Worm (Caenorhabditis elegans) whole organism, L4 larva: ENCODE results near the gene ppgn-1.

Source experiments
- F44E2.7 ChIP-seq: fragments of 200-800 bp; sonication (Bioruptor generic); IDR thresholded peaks from 2 replicates; pipeline ENCODE4 v2.1.2; 2022; ENCODE audit warnings: missing genetic modification characterization, missing compliant biosample characterization
- R02D3.7 ChIP-seq: fragments of 150-350 bp; sonication (generic microtip); optimal IDR thresholded peaks from 3 replicates; lab custom pipeline; 2014; ENCODE audit warnings: missing biosample characterization, missing genetic modification characterization
- T20F7.1 ChIP-seq: fragments of 200-800 bp; sonication (Bioruptor generic); optimal IDR thresholded peaks from 2 replicates; lab custom pipeline; 2018; ENCODE audit warnings: mild to moderate bottlenecking, missing genetic modification characterization, missing compliant biosample characterization
- Y105C5A.15 ChIP-seq: fragments of 200-800 bp; sonication (Bioruptor generic); IDR thresholded peaks from 2 replicates; pipeline ENCODE4 v1.3.6; 2022; ENCODE audit warnings: missing genetic modification characterization, missing compliant biosample characterization
- Y48G9A.11 ChIP-seq: fragments of 200-800 bp; sonication (Bioruptor generic); IDR thresholded peaks from 2 replicates; pipeline ENCODE4 v1.3.6; 2022; ENCODE audit warnings: missing genetic modification reagents, missing genetic modification characterization, missing compliant biosample characterization
- ZK546.5 ChIP-seq, 2 experiments: sonication (generic microtip); optimal IDR thresholded peaks; 2 replicates each; lab custom pipeline; 2017; ENCODE audit warnings: missing biosample characterization in 2 of 2, missing genetic modification characterization in 2 of 2
- aly-2 ChIP-seq: sonication (generic microtip); optimal IDR thresholded peaks from 2 replicates; lab custom pipeline; 2018; ENCODE audit warnings: missing biosample characterization, missing genetic modification characterization
- ama-1 ChIP-seq: fragments of 150-350 bp; optimal IDR thresholded peaks from 2 replicates; lab custom pipeline; 2014; ENCODE audit warnings: inconsistent platforms, mixed read lengths
- ceh-28 ChIP-seq: fragments of 150-350 bp; optimal IDR thresholded peaks from 2 replicates; lab custom pipeline; 2014; ENCODE audit warnings: missing biosample characterization, missing genetic modification reagents, missing genetic modification characterization
- ceh-32 ChIP-seq: sonication (generic microtip); optimal IDR thresholded peaks from 2 replicates; lab custom pipeline; 2016; ENCODE audit warnings: mild to moderate bottlenecking, missing genetic modification characterization, missing compliant biosample characterization; ENCODE audit not compliant: poor library complexity
- ceh-62 ChIP-seq: sonication (generic microtip); optimal IDR thresholded peaks from 2 replicates; lab custom pipeline; 2017; ENCODE audit warnings: missing biosample characterization, missing genetic modification characterization
- ceh-82 ChIP-seq: sonication (generic microtip); optimal IDR thresholded peaks from 2 replicates; lab custom pipeline; 2017; ENCODE audit warnings: missing biosample characterization, missing genetic modification characterization
- daf-12 ChIP-seq: fragments of 150-350 bp; optimal IDR thresholded peaks from 2 replicates; lab custom pipeline; 2014; ENCODE audit warnings: missing biosample characterization, missing genetic modification reagents, missing genetic modification characterization
- dmd-6 ChIP-seq: fragments of 200-800 bp; sonication (Bioruptor generic); IDR thresholded peaks from 2 replicates; pipeline ENCODE4 v1.3.6; 2022; ENCODE audit warnings: missing genetic modification reagents, missing genetic modification characterization, missing compliant biosample characterization
- dmd-9 ChIP-seq: fragments of 200-800 bp; sonication (Bioruptor generic); IDR thresholded peaks from 2 replicates; pipeline ENCODE4 v1.3.6; 2022; ENCODE audit warnings: missing genetic modification reagents, missing genetic modification characterization, missing compliant biosample characterization
- dpl-1 ChIP-seq: fragments of 150-350 bp; optimal IDR thresholded peaks from 2 replicates; lab custom pipeline; 2014; ENCODE audit warnings: missing biosample characterization, missing genetic modification reagents, missing genetic modification characterization
- dve-1 ChIP-seq: sonication (generic microtip); optimal IDR thresholded peaks from 2 replicates; lab custom pipeline; 2017; ENCODE audit warnings: antibody characterized with exemption, mild to moderate bottlenecking, missing genetic modification characterization, missing compliant biosample characterization; ENCODE audit not compliant: insufficient read depth
- fkh-10 ChIP-seq: fragments of 150-350 bp; optimal IDR thresholded peaks from 2 replicates; lab custom pipeline; 2014; ENCODE audit warnings: missing biosample characterization, missing genetic modification reagents, missing genetic modification characterization
- fos-1 ChIP-seq: fragments of 150-350 bp; optimal IDR thresholded peaks from 2 replicates; lab custom pipeline; 2014; ENCODE audit warnings: missing biosample characterization, missing genetic modification characterization
- hif-1 ChIP-seq, 2 experiments: sonication (generic microtip); optimal IDR thresholded peaks; 2 replicates each; lab custom pipeline; 2016 to 2017; ENCODE audit warnings: missing compliant biosample characterization in 2 of 2, missing genetic modification characterization in 2 of 2, missing genetic modification reagents in 2 of 2, missing genotype in 2 of 2, mild to moderate bottlenecking in 1 of 2
- hmg-1.1 ChIP-seq: fragments of 200-800 bp; sonication (Bioruptor generic); IDR thresholded peaks from 2 replicates; pipeline ENCODE4 v1.3.6; 2022; ENCODE audit warnings: missing genetic modification reagents, missing genetic modification characterization, missing compliant biosample characterization
- lim-7 ChIP-seq: fragments of 200-800 bp; sonication (Bioruptor generic); IDR thresholded peaks from 2 replicates; pipeline ENCODE4 v1.3.6; 2022; ENCODE audit warnings: missing genetic modification characterization, missing compliant biosample characterization
- lin-29 ChIP-seq: fragments of 200-800 bp; sonication (Bioruptor generic); IDR thresholded peaks from 2 replicates; pipeline ENCODE4 v1.3.6; 2022; ENCODE audit warnings: missing genetic modification reagents, missing genetic modification characterization, missing compliant biosample characterization
- lsy-2 ChIP-seq, 2 experiments: fragments of 150-350 bp in 1 of 2; sonication (generic microtip) in 1 of 2; optimal IDR thresholded peaks; 2 replicates each; lab custom pipeline; 2014 to 2017; ENCODE audit warnings: missing biosample characterization in 2 of 2, missing genetic modification characterization in 2 of 2
- mdl-1 ChIP-seq, 2 experiments: fragments of 150-350 bp in 1 of 2; sonication (generic microtip) in 1 of 2; optimal IDR thresholded peaks; 2 replicates each; lab custom pipeline; 2014 to 2017; ENCODE audit warnings: missing biosample characterization in 2 of 2, missing genetic modification characterization in 2 of 2
- mdt-29 ChIP-seq: fragments of 200-800 bp; sonication (Bioruptor generic); IDR thresholded peaks from 2 replicates; pipeline ENCODE4 v1.3.6; 2022; ENCODE audit warnings: missing genetic modification reagents, missing genetic modification characterization, missing compliant biosample characterization
- mxl-2 ChIP-seq: fragments of 200-800 bp; sonication (Bioruptor generic); conservative IDR thresholded peaks from 2 replicates; pipeline ENCODE4 v1.3.6; 2022; ENCODE audit warnings: missing genetic modification reagents, missing genetic modification characterization, missing compliant biosample characterization
- mxl-3 ChIP-seq: fragments of 200-800 bp; sonication (Bioruptor generic); optimal IDR thresholded peaks from 2 replicates; lab custom pipeline; 2018; ENCODE audit warnings: mild to moderate bottlenecking, missing genetic modification characterization, missing compliant biosample characterization
- nhr-11 ChIP-seq: fragments of 150-350 bp; optimal IDR thresholded peaks from 2 replicates; lab custom pipeline; 2014; ENCODE audit warnings: missing biosample characterization, missing genetic modification characterization
- nhr-25 ChIP-seq: sonication (generic microtip); optimal IDR thresholded peaks from 2 replicates; lab custom pipeline; 2017; ENCODE audit warnings: missing genetic modification characterization, mild to moderate bottlenecking, missing compliant biosample characterization, antibody characterized with exemption, moderate library complexity, borderline replicate concordance; ENCODE audit not compliant: insufficient read depth
- nhr-28 ChIP-seq: fragments of 150-350 bp; optimal IDR thresholded peaks from 2 replicates; lab custom pipeline; 2014; ENCODE audit warnings: missing biosample characterization, missing genetic modification characterization
- nhr-42 ChIP-seq: fragments of 200-800 bp; sonication (Bioruptor generic); IDR thresholded peaks from 2 replicates; pipeline ENCODE4 v1.3.6; 2022; ENCODE audit warnings: missing genetic modification characterization, missing compliant biosample characterization
- nhr-6 ChIP-seq: fragments of 150-350 bp; optimal IDR thresholded peaks from 2 replicates; lab custom pipeline; 2014; ENCODE audit warnings: missing biosample characterization, missing genetic modification characterization
- pqm-1 ChIP-seq: sonication (generic microtip); optimal IDR thresholded peaks from 2 replicates; lab custom pipeline; 2017; ENCODE audit warnings: missing biosample characterization, missing genetic modification characterization
- saeg-2 ChIP-seq: fragments of 200-800 bp; sonication (Bioruptor generic); IDR thresholded peaks from 2 replicates; pipeline ENCODE4 v1.3.6; 2022; ENCODE audit warnings: missing genetic modification reagents, missing genetic modification characterization, missing compliant biosample characterization
- sdz-12 ChIP-seq: fragments of 200-800 bp; sonication (Bioruptor generic); optimal IDR thresholded peaks from 2 replicates; lab custom pipeline; 2018; ENCODE audit warnings: mild to moderate bottlenecking, missing genetic modification characterization, missing compliant biosample characterization
- set-16 ChIP-seq: fragments of 200-800 bp; sonication (Bioruptor generic); IDR thresholded peaks from 2 replicates; pipeline ENCODE4 v1.3.6; 2022; ENCODE audit warnings: missing genetic modification reagents, missing genetic modification characterization, missing compliant biosample characterization
- tag-97 ChIP-seq: fragments of 200-800 bp; sonication (Bioruptor generic); IDR thresholded peaks from 2 replicates; pipeline ENCODE4 v1.3.6; 2022; ENCODE audit warnings: missing genetic modification characterization, missing compliant biosample characterization
- tra-1 ChIP-seq: fragments of 200-800 bp; sonication (Bioruptor generic); IDR thresholded peaks from 2 replicates; pipeline ENCODE4 v1.3.6; 2022; ENCODE audit warnings: missing genetic modification reagents, missing genetic modification characterization, missing compliant biosample characterization
- unc-39 ChIP-seq: sonication (generic microtip); optimal IDR thresholded peaks from 2 replicates; lab custom pipeline; 2017; ENCODE audit warnings: missing biosample characterization, missing genetic modification characterization
- unc-62 ChIP-seq, 3 experiments: fragments of 150-350 bp in 1 of 3; sonication (generic microtip); optimal IDR thresholded peaks in 2 of 3; peaks in 1 of 3; 1 replicate in 1 of 3; 2 replicates in 2 of 3; lab custom pipeline; 2014 to 2017; ENCODE audit warnings: missing biosample characterization in 3 of 3, missing genetic modification characterization in 3 of 3, missing genetic modification reagents in 3 of 3, missing genotype in 1 of 3
- zfp-2 ChIP-seq: sonication (generic microtip); optimal IDR thresholded peaks from 2 replicates; lab custom pipeline; 2016; ENCODE audit warnings: mild to moderate bottlenecking, missing genetic modification characterization, missing compliant biosample characterization
- zip-11 ChIP-seq: fragments of 200-800 bp; sonication (Bioruptor generic); IDR thresholded peaks from 2 replicates; pipeline ENCODE4 v1.3.6; 2022; ENCODE audit warnings: missing genetic modification characterization, missing compliant biosample characterization
- ztf-7 ChIP-seq: fragments of 150-350 bp; optimal IDR thresholded peaks from 2 replicates; lab custom pipeline; 2014; ENCODE audit warnings: missing biosample characterization, missing genetic modification characterization

ppgn-1 gene

ce11 chrIV:2387970-2388705 lies 39.4 kb upstream of the ppgn-1 start, which contains the start of gene sec-61.B (continued):
- TF ChIP-seq lsy-2 (tag; optimal IDR thresholded peaks at IDR 0.05; lab: Kevin White, UChicago), result peak in 1 of 2 experiments; percentile 62
- no peak for TF ChIP-seq ceh-62
- no peak for TF ChIP-seq ceh-82 (tag; lab: Kevin White, UChicago)
- TF ChIP-seq nhr-42 (GFP tag; lab: Robert Waterston, UW), result 0 out of 2 replicates have a peak, but pooled peaks have one; percentile 42
- TF ChIP-seq fkh-10 (GFP tag; lab: Kevin White, UChicago), result no peak
- TF ChIP-seq tra-1 (GFP tag; lab: Robert Waterston, UW), result no peak
- no peak for TF ChIP-seq nhr-11 (tag; lab: Kevin White, UChicago)
- no peak for TF ChIP-seq daf-12
- 0 out of 2 replicates have a peak, but pooled peaks have one; percentile 27 for TF ChIP-seq Y105C5A.15 (GFP tag; lab: Robert Waterston, UW)
- no peak for TF ChIP-seq ceh-32 (tag; lab: Kevin White, UChicago)
- no peak for TF ChIP-seq ama-1 (lab: Kevin White, UChicago)
- no peak for TF ChIP-seq F44E2.7
- TF ChIP-seq dmd-9, result no peak
- TF ChIP-seq zfp-2 (tag; lab: Kevin White, UChicago), result no peak
- TF ChIP-seq Y48G9A.11, result 0 out of 2 replicates have a peak, but pooled peaks have one; percentile 36
- TF ChIP-seq dmd-6 (GFP tag; lab: Robert Waterston, UW), result 0 out of 2 replicates have a peak, but pooled peaks have one; percentile 6
- TF ChIP-seq unc-62 (GFP tag; optimal IDR thresholded peaks at IDR 0.05 in 1 of 2; lab: Kevin White, UChicago), result no peak
- no peak for TF ChIP-seq unc-62 (tag; optimal IDR thresholded peaks at IDR 0.05; lab: Kevin White, UChicago)
- TF ChIP-seq mdt-29 (GFP tag; lab: Robert Waterston, UW), result no peak
- TF ChIP-seq R02D3.7 (tag; lab: Kevin White, UChicago), result no peak
- TF ChIP-seq mdl-1 (tag; optimal IDR thresholded peaks at IDR 0.05; lab: Kevin White, UChicago), result no peak
- peak; percentile 86 for TF ChIP-seq set-16 (GFP tag; lab: Robert Waterston, UW)
- TF ChIP-seq hmg-1.1 (GFP tag; lab: Robert Waterston, UW), result no peak
- TF ChIP-seq ceh-28 (tag; lab: Kevin White, UChicago), result no peak
- no peak for TF ChIP-seq hif-1 (tag; optimal IDR thresholded peaks at IDR 0.05; lab: Kevin White, UChicago)
- TF ChIP-seq lin-29 (GFP tag; lab: Robert Waterston, UW), result no peak
- TF ChIP-seq dpl-1, result no peak
- no peak for TF ChIP-seq nhr-25
- TF ChIP-seq ZK546.5 (tag; optimal IDR thresholded peaks at IDR 0.05; lab: Kevin White, UChicago), result no peak
- TF ChIP-seq zip-11, result no peak
- TF ChIP-seq nhr-6, result no peak
- no peak for TF ChIP-seq aly-2
- TF ChIP-seq nhr-28, result no peak
- no peak for TF ChIP-seq tag-97 (GFP tag; lab: Robert Waterston, UW)
- no peak for TF ChIP-seq ztf-7
- TF ChIP-seq lim-7 (GFP tag; lab: Robert Waterston, UW), result no peak
- no peak for TF ChIP-seq mxl-2 (GFP tag; lab: Robert Waterston, UW)
- no peak for TF ChIP-seq sdz-12
- TF ChIP-seq, all 104 proteins: peak for 19

- TF ChIP-seq T20F7.1 (GFP tag; lab: Kevin White, UChicago) (no peak), mxl-3 (GFP tag; lab: Kevin White, UChicago) (no peak), aly-2 (no peak), unc-39 (tag; lab: Kevin White, UChicago) (no peak), nhr-42 (GFP tag; lab: Robert Waterston, UW) (no peak), dmd-9 (no peak), fos-1 (tag; lab: Kevin White, UChicago) (no peak), dve-1 (tag; lab: Kevin White, UChicago) (no peak), mxl-2 (GFP tag; lab: Robert Waterston, UW) (no peak), pqm-1 (tag; lab: Kevin White, UChicago) (no peak), saeg-2 (no peak), R02D3.7 (tag; lab: Kevin White, UChicago) (no peak), tag-97 (GFP tag; lab: Robert Waterston, UW) (no peak)
Measured at ce11 chrIV:2383713-2384112, 35.0 kb upstream of the ppgn-1 start, which contains the start of gene Y38F2AR.3. TSS of gene Y38F2AR.3 (plus strand) at chrIV:2384013.
